Fruit fly (Drosophila melanogaster): ENCODE measurements around the gene Mpi.

Mpi gene

DNA sequence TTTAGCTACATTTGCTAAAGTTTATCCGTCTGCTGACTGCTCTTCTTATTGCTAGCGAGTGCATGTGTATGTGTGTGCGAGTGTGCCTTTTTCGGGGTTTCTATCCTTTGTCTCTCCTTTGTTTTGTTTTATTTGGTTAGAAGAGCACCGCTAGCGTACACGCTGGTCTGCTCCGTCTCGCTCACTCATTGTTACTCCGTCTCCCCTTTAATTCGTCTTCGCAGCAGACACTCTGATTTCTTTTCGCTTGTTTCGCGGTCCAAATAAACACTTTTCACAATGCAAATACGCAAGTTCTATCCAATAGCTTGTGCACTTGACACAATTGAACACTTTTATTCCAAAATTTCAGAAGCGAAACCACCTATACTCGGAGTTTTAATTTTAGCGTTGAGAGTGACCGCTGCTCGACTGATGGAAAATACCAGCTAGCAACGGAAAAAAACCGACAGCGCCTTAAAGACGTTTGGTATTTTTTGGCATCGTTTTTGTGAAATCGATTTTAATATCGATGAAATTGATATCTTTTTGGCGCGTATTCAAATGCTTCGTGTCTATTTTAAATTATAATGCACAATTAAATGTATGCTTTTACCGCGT is 49.6 kb downstream of the Mpi start, which contains the start of gene FBXO11 (continued):
- no peak for TF ChIP-seq tup (GFP tag; optimal IDR thresholded peaks at IDR 0.05)
- TF ChIP-seq CG17361 (GFP tag; IDR thresholded peaks at IDR 0.05): no peak
- TF ChIP-seq Awh (GFP tag; IDR thresholded peaks at IDR 0.05): no peak
- TF ChIP-seq CoRest (tag; optimal IDR thresholded peaks at IDR 0.05): peak; percentile 6
- peak; percentile 7 for TF ChIP-seq NC2β (GFP tag; optimal IDR thresholded peaks at IDR 0.05)
- no peak for TF ChIP-seq maf-S (GFP tag; optimal IDR thresholded peaks at IDR 0.05)
- TF ChIP-seq CG8765 (GFP tag; IDR thresholded peaks at IDR 0.05): no peak
- TF ChIP-seq ewg (GFP tag; optimal IDR thresholded peaks at IDR 0.05): no peak
- no peak for TF ChIP-seq CG3065 (GFP tag; optimal IDR thresholded peaks at IDR 0.05)
- TF ChIP-seq CG31441 (GFP tag; IDR thresholded peaks at IDR 0.05): 0 out of 2 replicates have a peak, but pooled peaks have one; percentile 40
- no peak for TF ChIP-seq CG11085 (GFP tag; IDR thresholded peaks at IDR 0.05)
- no peak for TF ChIP-seq CG12219 (GFP tag; optimal IDR thresholded peaks at IDR 0.05)
- peak; percentile 100 for TF ChIP-seq CG4617 (GFP tag; optimal IDR thresholded peaks at IDR 0.05; ENCODE audit: borderline replicate concordance)
- peak; percentile 58 for TF ChIP-seq stwl (tag; optimal IDR thresholded peaks at IDR 0.05)
- no peak for TF ChIP-seq CG18764 (GFP tag; optimal IDR thresholded peaks at IDR 0.05)
- peak; percentile 79; the same call in 1 of the 3 replicates for TF ChIP-seq CG34422 (GFP tag; IDR thresholded peaks at IDR 0.05)
- TF ChIP-seq CG11398 (GFP tag; optimal IDR thresholded peaks at IDR 0.05): no peak
- no peak for TF ChIP-seq cas (GFP tag; IDR thresholded peaks at IDR 0.05)
- no peak for TF ChIP-seq CG15269 (tag; optimal IDR thresholded peaks at IDR 0.05)
- TF ChIP-seq knrl (GFP tag; IDR thresholded peaks at IDR 0.05; ENCODE audit: partially characterized antibody): peak; percentile 22; the same call in 1 of the 3 replicates
- TF ChIP-seq nmo (GFP tag; optimal IDR thresholded peaks at IDR 0.05): peak; percentile 52
- TF ChIP-seq CG7839 (tag; optimal IDR thresholded peaks at IDR 0.05): no peak
- no peak for TF ChIP-seq CG43689 (GFP tag; IDR thresholded peaks at IDR 0.05)
- TF ChIP-seq pb (GFP tag; optimal IDR thresholded peaks at IDR 0.05): no peak
- no peak for TF ChIP-seq CG8089 (GFP tag; optimal IDR thresholded peaks at IDR 0.05)
- no peak for TF ChIP-seq C15 (GFP tag; IDR thresholded peaks at IDR 0.05)
- no peak for TF ChIP-seq bowl (GFP tag; IDR thresholded peaks at IDR 0.05)
- no peak for TF ChIP-seq Mrtf (GFP tag; IDR thresholded peaks at IDR 0.05)
- TF ChIP-seq prd (optimal IDR thresholded peaks at IDR 0.05): no peak
- no peak for TF ChIP-seq prd (GFP tag; IDR thresholded peaks at IDR 0.05)
- TF ChIP-seq CG10979 (tag; optimal IDR thresholded peaks at IDR 0.05): no peak
- TF ChIP-seq Rfx (GFP tag; IDR thresholded peaks at IDR 0.05): no peak
- peak; percentile 66 for TF ChIP-seq kah (GFP tag; optimal IDR thresholded peaks at IDR 0.05)
- no peak for TF ChIP-seq lov (optimal IDR thresholded peaks at IDR 0.05)
- no peak for TF ChIP-seq lov (GFP tag; IDR thresholded peaks at IDR 0.05)
- TF ChIP-seq CG3726 (GFP tag; IDR thresholded peaks at IDR 0.05): no peak
- no peak for TF ChIP-seq schlank (tag; optimal IDR thresholded peaks at IDR 0.05)
- no peak for TF ChIP-seq CG12744 (GFP tag; optimal IDR thresholded peaks at IDR 0.05)
- peak; percentile 69 for TF ChIP-seq CG12659 (GFP tag; optimal IDR thresholded peaks at IDR 0.05)
- TF ChIP-seq sima (GFP tag; optimal IDR thresholded peaks at IDR 0.05): no peak
- no peak for TF ChIP-seq CG9609 (GFP tag; optimal IDR thresholded peaks at IDR 0.05)
- TF ChIP-seq trem (tag; optimal IDR thresholded peaks at IDR 0.05): peak; percentile 34
- no peak for TF ChIP-seq CG2129 (GFP tag; IDR thresholded peaks at IDR 0.05; ENCODE audit: partially characterized antibody)
- no peak for TF ChIP-seq Antp (GFP tag; optimal IDR thresholded peaks at IDR 0.05)
- no peak for TF ChIP-seq NK7.1 (GFP tag; optimal IDR thresholded peaks at IDR 0.05)
- peak; percentile 51 for TF ChIP-seq Hmr (GFP tag; optimal IDR thresholded peaks at IDR 0.05)
- TF ChIP-seq Camta (GFP tag; optimal IDR thresholded peaks at IDR 0.05): no peak
- TF ChIP-seq CG12071 (GFP tag; optimal IDR thresholded peaks at IDR 0.05): no peak
- TF ChIP-seq danr (GFP tag; IDR thresholded peaks at IDR 0.05): no peak
- TF ChIP-seq Mad (GFP tag; optimal IDR thresholded peaks at IDR 0.05): no peak
- TF ChIP-seq sob (GFP tag; IDR thresholded peaks at IDR 0.05): no peak
- no peak for TF ChIP-seq Ptx1 (GFP tag; IDR thresholded peaks at IDR 0.05)

All from whole organism, embryonic.